Worm (Caenorhabditis elegans) whole organism, early embryonic: ENCODE measurements around the gene clec-52.

Experiments used
- B0310.2 ChIP-seq: sonication (generic microtip); optimal IDR thresholded peaks from 2 replicates; lab custom pipeline; 2016; ENCODE audit warnings: mild to moderate bottlenecking, missing genetic modification characterization, missing compliant biosample characterization
- flt-1 ChIP-seq: fragments of 200-800 bp; sonication (Bioruptor generic); IDR thresholded peaks from 2 replicates; pipeline ENCODE4 v1.3.6; 2022; ENCODE audit warnings: missing genetic modification characterization, missing compliant biosample characterization
- sea-1 ChIP-seq: fragments of 200-800 bp; sonication (Bioruptor generic); conservative IDR thresholded peaks from 2 replicates; pipeline ENCODE4 v1.3.6; 2022; ENCODE audit warnings: missing genetic modification characterization, missing compliant biosample characterization

DNA sequence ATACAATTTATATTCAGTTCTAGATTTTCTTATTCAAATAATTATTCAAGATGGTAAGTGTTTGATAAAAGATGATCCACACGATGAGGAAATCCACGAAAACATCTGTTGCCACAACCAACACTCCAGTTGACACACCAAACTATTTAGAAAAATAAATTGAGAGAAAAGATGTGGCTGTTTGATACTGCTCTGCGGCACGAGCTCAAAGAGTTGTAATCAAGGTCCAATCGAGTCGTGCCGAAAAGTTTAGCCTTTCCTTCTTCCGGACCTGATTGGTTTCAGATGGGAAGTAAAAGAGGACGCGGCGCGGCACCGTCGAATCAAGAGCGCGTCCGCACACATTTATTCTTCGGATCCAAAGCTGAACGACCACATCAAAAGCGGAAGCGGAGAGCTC, 32.0 kb downstream of the clec-52 start:
- TF ChIP-seq sea-1 (GFP tag; lab: Robert Waterston, UW) (no peak), B0310.2 (tag; lab: Kevin White, UChicago) (no peak), flt-1 (GFP tag; lab: Robert Waterston, UW) (no peak)
